Worm (Caenorhabditis elegans): ENCODE results near the gene Y49G5B.1.
A peak's percentile ranks its signal among the peaks of the same experiment; 100 is the strongest.

Gene Y49G5B.1

DNA sequence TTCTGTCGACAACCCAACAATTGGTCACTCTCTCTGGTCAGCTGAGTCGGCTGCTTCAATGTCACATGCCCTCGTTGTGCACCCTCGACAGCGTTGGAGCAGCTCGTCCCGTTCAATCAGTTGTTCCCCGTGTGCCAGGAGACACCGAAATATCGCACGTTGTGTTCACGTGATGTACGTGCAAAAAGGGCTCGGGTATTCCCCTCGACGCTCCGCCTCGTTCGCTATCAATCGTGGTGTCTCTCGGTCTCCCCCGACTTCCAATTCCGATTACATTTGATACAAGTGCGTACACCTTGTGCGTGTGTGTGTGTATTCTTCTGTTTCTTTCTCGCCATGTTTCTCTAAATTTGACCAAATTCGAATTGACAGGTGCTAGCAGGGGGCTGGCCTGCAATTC lies 48.3 kb downstream of the Y49G5B.1 start:
- no peak for TF ChIP-seq lin-15B (tag; optimal IDR thresholded peaks at IDR 0.05)
- no peak for TF ChIP-seq nhr-6 (tag; optimal IDR thresholded peaks at IDR 0.05)
- TF ChIP-seq snpc-4 (tag; optimal IDR thresholded peaks at IDR 0.05), result no peak
- TF ChIP-seq ceh-44 (GFP tag; IDR thresholded peaks at IDR 0.05), result no peak
- TF ChIP-seq ceh-28 (tag; optimal IDR thresholded peaks at IDR 0.05), result no peak
- TF ChIP-seq zag-1 (tag; optimal IDR thresholded peaks at IDR 0.05), result no peak
- no peak for TF ChIP-seq nhr-237 (tag; optimal IDR thresholded peaks at IDR 0.05)
- peak; percentile 33 for TF ChIP-seq jun-1 (tag; optimal IDR thresholded peaks at IDR 0.05)
- TF ChIP-seq daf-8 (GFP tag; IDR thresholded peaks at IDR 0.05), result no peak
- peak; percentile 70 for TF ChIP-seq set-16 (GFP tag; IDR thresholded peaks at IDR 0.05)
- no peak for TF ChIP-seq fkh-10 (GFP tag; optimal IDR thresholded peaks at IDR 0.05)
- TF ChIP-seq pqm-1 (tag; optimal IDR thresholded peaks at IDR 0.05), result peak; percentile 61
- TF ChIP-seq zip-2 (tag; optimal IDR thresholded peaks at IDR 0.05), result no peak
- TF ChIP-seq daf-12 (tag; optimal IDR thresholded peaks at IDR 0.05), result no peak
- TF ChIP-seq mes-2 (tag; optimal IDR thresholded peaks at IDR 0.05; ENCODE audit: poor library complexity, severe bottlenecking), result peak; percentile 31
- peak; percentile 21 for TF ChIP-seq rbr-2 (tag; optimal IDR thresholded peaks at IDR 0.05)
- TF ChIP-seq lsy-2 (tag; optimal IDR thresholded peaks at IDR 0.05), result peak in 1 of 2 experiments; percentile 52
- no peak for TF ChIP-seq F10B5.3 (tag; optimal IDR thresholded peaks at IDR 0.05)
- TF ChIP-seq saeg-2 (GFP tag; IDR thresholded peaks at IDR 0.05), result peak; percentile 95
- peak; percentile 50 for TF ChIP-seq hmg-1.1 (GFP tag; IDR thresholded peaks at IDR 0.05)
- peak; percentile 74 to 89 for TF ChIP-seq mdl-1 (tag; optimal IDR thresholded peaks at IDR 0.05)
- no peak for TF ChIP-seq fos-1 (tag; optimal IDR thresholded peaks at IDR 0.05)
- TF ChIP-seq nhr-41 (GFP tag; IDR thresholded peaks at IDR 0.05), result 0 out of 2 replicates have a peak, but pooled peaks have one; percentile 20
- TF ChIP-seq hif-1 (tag; optimal IDR thresholded peaks at IDR 0.05), result peak; percentile 13 to 82
- TF ChIP-seq nhr-76 (tag; optimal IDR thresholded peaks at IDR 0.05), result no peak
- no peak for TF ChIP-seq lin-29 (GFP tag; IDR thresholded peaks at IDR 0.05)
- no peak for TF ChIP-seq daf-19 (GFP tag; conservative IDR thresholded peaks at IDR 0.05)
- TF ChIP-seq hlh-30 (tag; optimal IDR thresholded peaks at IDR 0.05; ENCODE audit: insufficient read depth), result peak; percentile 93
- no peak for TF ChIP-seq nhr-111 (GFP tag; optimal IDR thresholded peaks at IDR 0.05)
- no peak for TF ChIP-seq Y105C5A.15 (GFP tag; IDR thresholded peaks at IDR 0.05)
- TF ChIP-seq daf-16 (GFP tag; optimal IDR thresholded peaks at IDR 0.05), result peak; percentile 42 to 80
- peak; percentile 76 for TF ChIP-seq daf-16 (tag; optimal IDR thresholded peaks at IDR 0.05)
- TF ChIP-seq lin-13 (GFP tag; optimal IDR thresholded peaks at IDR 0.05), result no peak
- no peak for TF ChIP-seq spr-1 (tag; optimal IDR thresholded peaks at IDR 0.05)
- TF ChIP-seq nhr-102 (tag; optimal IDR thresholded peaks at IDR 0.05), result peak; percentile 81
- TF ChIP-seq unc-62 (GFP tag; optimal IDR thresholded peaks at IDR 0.05 in 1 of 2), result peak in 1 of 2 experiments; percentile 93
- TF ChIP-seq unc-62 (tag; optimal IDR thresholded peaks at IDR 0.05), result no peak
- TF ChIP-seq lin-39 (tag; optimal IDR thresholded peaks at IDR 0.05), result no peak
- TF ChIP-seq php-3 (GFP tag; IDR thresholded peaks at IDR 0.05), result peak; percentile 40; the same call in 1 of the 2 replicates
- TF ChIP-seq unc-130 (GFP tag; optimal IDR thresholded peaks at IDR 0.05), result no peak
- TF ChIP-seq hlh-11 (tag; optimal IDR thresholded peaks at IDR 0.05), result peak; percentile 98
- TF ChIP-seq pha-4 (GFP tag; IDR thresholded peaks at IDR 0.05), result no peak; the same call in 1 of the 2 replicates
- TF ChIP-seq pha-4 (tag; optimal IDR thresholded peaks at IDR 0.05), result no peak
- TF ChIP-seq Y75B8A.6 (GFP tag; IDR thresholded peaks at IDR 0.05), result no peak
- TF ChIP-seq lin-38 (GFP tag; IDR thresholded peaks at IDR 0.05), result peak; percentile 50
- peak; percentile 97 for TF ChIP-seq mxl-2 (GFP tag; conservative IDR thresholded peaks at IDR 0.05)
- TF ChIP-seq madf-9 (GFP tag; conservative IDR thresholded peaks at IDR 0.05), result no peak
- TF ChIP-seq egl-27 (tag; optimal IDR thresholded peaks at IDR 0.05), result no peak
- peak; percentile 99 for TF ChIP-seq aha-1 (tag)
- peak; percentile 14 for TF ChIP-seq dpl-1 (GFP tag; optimal IDR thresholded peaks at IDR 0.05)
- 0 out of 2 replicates have a peak, but pooled peaks have one; percentile 20 for TF ChIP-seq ceh-20 (GFP tag; IDR thresholded peaks at IDR 0.05)
- TF ChIP-seq zfp-2 (tag; optimal IDR thresholded peaks at IDR 0.05), result no peak
- no peak for TF ChIP-seq lim-7 (GFP tag; IDR thresholded peaks at IDR 0.05)
